Fruit fly (Drosophila melanogaster) whole organism, embryonic: ENCODE measurements around the gene intr.
A peak's percentile ranks its signal among the peaks of the same experiment; 100 is the strongest.

Experiments
- Bgb ChIP-seq: fragments of 200-800 bp; sonication (Bioruptor generic); IDR thresholded peaks from 2 replicates; pipeline ENCODE4 v1.3.6; 2022; ENCODE audit warnings: missing biosample characterization, missing genetic modification characterization; ENCODE audit not compliant: partially characterized antibody
- BtbVII ChIP-seq: fragments of 200-800 bp; sonication (Bioruptor generic); optimal IDR thresholded peaks from 3 replicates; lab custom pipeline; 2017; ENCODE audit warnings: missing biosample characterization, mild to moderate bottlenecking, missing genetic modification characterization
- Bteb2 ChIP-seq: fragments of 200-800 bp; sonication (Bioruptor generic); optimal IDR thresholded peaks from 2 replicates; lab custom pipeline; 2016; ENCODE audit warnings: missing biosample characterization, missing genetic modification characterization
- CG12219 ChIP-seq: fragments of 200-800 bp; sonication (Bioruptor generic); optimal IDR thresholded peaks from 3 replicates; lab custom pipeline; 2018; ENCODE audit warnings: missing biosample characterization, mild to moderate bottlenecking, missing genetic modification characterization
- CG12659 ChIP-seq: fragments of 200-800 bp; sonication (Bioruptor generic); optimal IDR thresholded peaks from 3 replicates; lab custom pipeline; 2017; ENCODE audit warnings: mild to moderate bottlenecking, missing biosample characterization, missing genetic modification reagents, missing genetic modification characterization
- CG13123 ChIP-seq: fragments of 200-800 bp; sonication (Bioruptor generic); optimal IDR thresholded peaks from 2 replicates; lab custom pipeline; 2016; ENCODE audit warnings: missing biosample characterization, missing genetic modification characterization
- CG13287 ChIP-seq: fragments of 200-800 bp; sonication (Bioruptor generic); IDR thresholded peaks from 2 replicates; pipeline ENCODE4 v1.3.6; 2022; ENCODE audit warnings: missing biosample characterization, missing genetic modification characterization; ENCODE audit not compliant: partially characterized antibody
- CG13624 ChIP-seq: fragments of 200-800 bp; sonication (Bioruptor generic); optimal IDR thresholded peaks from 2 replicates; lab custom pipeline; 2016; ENCODE audit warnings: missing biosample characterization, missing genetic modification characterization
- CG14441 ChIP-seq: fragments of 200-800 bp; sonication (Bioruptor generic); IDR thresholded peaks from 2 replicates; pipeline ENCODE4 v1.3.6; 2022; ENCODE audit warnings: missing biosample characterization, missing genetic modification characterization
- CG18619 ChIP-seq: fragments of 200-800 bp; sonication (Bioruptor generic); optimal IDR thresholded peaks from 3 replicates; lab custom pipeline; 2017; ENCODE audit warnings: missing biosample characterization, mild to moderate bottlenecking, missing genetic modification characterization
- CG2129 ChIP-seq: fragments of 200-800 bp; sonication (Bioruptor generic); IDR thresholded peaks from 2 replicates; pipeline ENCODE4 v1.3.6; 2022; ENCODE audit warnings: missing biosample characterization, missing genetic modification characterization; ENCODE audit not compliant: partially characterized antibody
- CG2678 ChIP-seq: fragments of 200-800 bp; sonication (Bioruptor generic); optimal IDR thresholded peaks from 3 replicates; lab custom pipeline; 2019; ENCODE audit warnings: missing biosample characterization, mild to moderate bottlenecking, missing genetic modification characterization, moderate library complexity
- CG31388 ChIP-seq: fragments of 200-800 bp; sonication (Bioruptor generic); optimal IDR thresholded peaks from 2 replicates; lab custom pipeline; 2016; ENCODE audit warnings: missing biosample characterization, missing genetic modification characterization
- CG3995 ChIP-seq: fragments of 200-800 bp; sonication (Bioruptor generic); optimal IDR thresholded peaks from 3 replicates; lab custom pipeline; 2016; ENCODE audit warnings: missing biosample characterization, missing genetic modification characterization
- CG6175 ChIP-seq: fragments of 200-800 bp; sonication (Bioruptor generic); IDR thresholded peaks from 3 replicates; pipeline ENCODE4 v1.3.6; 2022; ENCODE audit warnings: missing biosample characterization, missing genetic modification characterization
- CG8478 ChIP-seq: fragments of >200 bp; optimal IDR thresholded peaks from 2 replicates; lab custom pipeline; 2018
- Chrac-16 ChIP-seq: fragments of 200-800 bp; sonication (Bioruptor generic); optimal IDR thresholded peaks from 3 replicates; lab custom pipeline; 2016; ENCODE audit warnings: missing biosample characterization, missing genetic modification characterization
- Dfd ChIP-seq, 2 experiments: fragments of >200 bp; optimal IDR thresholded peaks; 2 replicates each; lab custom pipeline; 2017; ENCODE audit warnings: missing biosample characterization in 2 of 2, missing genetic modification characterization in 2 of 2
- Dip3 ChIP-seq: fragments of 200-800 bp; sonication (Bioruptor generic); optimal IDR thresholded peaks from 3 replicates; lab custom pipeline; 2016; ENCODE audit warnings: missing biosample characterization, missing genetic modification characterization
- Hmr ChIP-seq: fragments of 200-800 bp; sonication (Bioruptor generic); optimal IDR thresholded peaks from 3 replicates; lab custom pipeline; 2017; ENCODE audit warnings: mild to moderate bottlenecking, missing biosample characterization, missing genetic modification reagents, missing genetic modification characterization
- Hr51 ChIP-seq, 2 experiments: fragments of 200-800 bp; sonication (Bioruptor generic); optimal IDR thresholded peaks; 2 replicates in 1 of 2; 3 replicates in 1 of 2; lab custom pipeline; 2016 to 2018; ENCODE audit warnings: missing biosample characterization in 2 of 2, missing genetic modification characterization in 2 of 2, mild to moderate bottlenecking in 1 of 2, moderate library complexity in 1 of 2
- MESR4 ChIP-seq: fragments of 200-800 bp; sonication (Bioruptor generic); optimal IDR thresholded peaks from 2 replicates; lab custom pipeline; 2018; ENCODE audit warnings: missing biosample characterization, mild to moderate bottlenecking, missing genetic modification characterization, moderate library complexity
- NC2β ChIP-seq: fragments of 200-800 bp; sonication (Bioruptor generic); optimal IDR thresholded peaks from 2 replicates; lab custom pipeline; 2016; ENCODE audit warnings: missing biosample characterization, missing genetic modification characterization
- btn ChIP-seq: fragments of 200-800 bp; sonication (Bioruptor generic); optimal IDR thresholded peaks from 2 replicates; lab custom pipeline; 2016; ENCODE audit warnings: missing biosample characterization, missing genetic modification characterization
- cad ChIP-seq: fragments of >200 bp; optimal IDR thresholded peaks from 2 replicates; lab custom pipeline; 2017; ENCODE audit warnings: missing biosample characterization, missing genetic modification characterization
- cg ChIP-seq: fragments of 200-800 bp; sonication (Bioruptor generic); optimal IDR thresholded peaks from 3 replicates; lab custom pipeline; 2019; ENCODE audit warnings: missing biosample characterization, mild to moderate bottlenecking, missing genetic modification characterization, moderate library complexity
- corto ChIP-seq: fragments of 200-800 bp; sonication (Bioruptor generic); optimal IDR thresholded peaks from 2 replicates; lab custom pipeline; 2016; ENCODE audit warnings: missing biosample characterization, mild to moderate bottlenecking, missing genetic modification characterization, moderate library complexity
- crp ChIP-seq, 2 experiments: fragments of 200-800 bp; sonication (Bioruptor generic); optimal IDR thresholded peaks; 2 replicates in 1 of 2; 3 replicates in 1 of 2; lab custom pipeline; 2017; ENCODE audit warnings: missing biosample characterization in 2 of 2, missing genetic modification characterization in 2 of 2, mild to moderate bottlenecking in 1 of 2, moderate library complexity in 1 of 2
- dimm ChIP-seq: fragments of 200-800 bp; sonication (Bioruptor generic); IDR thresholded peaks from 2 replicates; pipeline ENCODE4 v1.3.6; 2022; ENCODE audit warnings: missing biosample characterization, missing genetic modification characterization
- ham ChIP-seq: fragments of 200-800 bp; sonication (Bioruptor generic); IDR thresholded peaks from 2 replicates; pipeline ENCODE4 v1.3.6; 2022; ENCODE audit warnings: missing biosample characterization, missing genetic modification characterization
- hb ChIP-seq: fragments of 200-800 bp; sonication (Bioruptor generic); IDR thresholded peaks from 3 replicates; pipeline ENCODE4 v1.3.6; 2022; ENCODE audit warnings: missing biosample characterization, missing genetic modification characterization; ENCODE audit not compliant: partially characterized antibody
- jumu ChIP-seq: fragments of 200-800 bp; sonication (Bioruptor generic); optimal IDR thresholded peaks from 3 replicates; lab custom pipeline; 2016; ENCODE audit warnings: missing biosample characterization, missing genetic modification characterization
- nmo ChIP-seq: fragments of 200-800 bp; sonication (Bioruptor generic); optimal IDR thresholded peaks from 2 replicates; lab custom pipeline; 2018; ENCODE audit warnings: missing biosample characterization, mild to moderate bottlenecking, missing genetic modification characterization, moderate library complexity
- org-1 ChIP-seq: fragments of 200-800 bp; sonication (Bioruptor generic); optimal IDR thresholded peaks from 2 replicates; lab custom pipeline; 2017; ENCODE audit warnings: missing biosample characterization, missing genetic modification characterization
- p53 ChIP-seq: fragments of 200-800 bp; sonication (Bioruptor generic); optimal IDR thresholded peaks from 2 replicates; lab custom pipeline; 2016; ENCODE audit warnings: missing biosample characterization, missing genetic modification characterization
- run ChIP-seq: fragments of 200-800 bp; sonication (Bioruptor generic); optimal IDR thresholded peaks from 3 replicates; lab custom pipeline; 2018; ENCODE audit warnings: missing biosample characterization, mild to moderate bottlenecking, missing genetic modification characterization
- sim ChIP-seq: fragments of 200-800 bp; sonication (Bioruptor generic); IDR thresholded peaks from 2 replicates; pipeline ENCODE4 v1.3.6; 2022; ENCODE audit warnings: missing biosample characterization, missing genetic modification characterization
- slp2 ChIP-seq: fragments of 200-800 bp; sonication (Bioruptor generic); optimal IDR thresholded peaks from 2 replicates; lab custom pipeline; 2016; ENCODE audit warnings: missing biosample characterization, missing genetic modification characterization
- tna ChIP-seq: fragments of 200-800 bp; sonication (Bioruptor generic); IDR thresholded peaks from 2 replicates; pipeline ENCODE4 v1.3.6; 2022; ENCODE audit warnings: missing biosample characterization, missing genetic modification characterization; ENCODE audit not compliant: partially characterized antibody
- twi ChIP-seq: fragments of 200-800 bp; optimal IDR thresholded peaks from 2 replicates; lab custom pipeline; 2019; ENCODE audit warnings: missing biosample characterization, mild to moderate bottlenecking, missing genetic modification characterization, moderate library complexity
- unc-4 ChIP-seq: fragments of 200-800 bp; sonication (Bioruptor generic); IDR thresholded peaks from 2 replicates; pipeline ENCODE4 v1.3.6; 2022; ENCODE audit warnings: missing biosample characterization, missing genetic modification characterization; ENCODE audit not compliant: partially characterized antibody
- wdn ChIP-seq: fragments of 200-800 bp; sonication (Bioruptor generic); IDR thresholded peaks from 2 replicates; pipeline ENCODE4 v1.3.6; 2022; ENCODE audit warnings: missing biosample characterization, missing genetic modification characterization
- yki ChIP-seq: fragments of >200 bp; optimal IDR thresholded peaks from 3 replicates; lab custom pipeline; 2018
- z ChIP-seq: fragments of 200-800 bp; sonication (Bioruptor generic); IDR thresholded peaks from 3 replicates; pipeline ENCODE4 v1.3.6; 2022; ENCODE audit warnings: missing biosample characterization, missing genetic modification characterization

The intr gene

dm6 chr3R:28830746-28831145, 40.4 kb downstream of the intr start (continued):
- no peak for TF ChIP-seq z (GFP tag; lab: Robert Waterston, UW)
- TF ChIP-seq dimm (GFP tag; lab: Robert Waterston, UW): no peak
- TF ChIP-seq NC2β (GFP tag; lab: Kevin White, UChicago): no peak
- no peak for TF ChIP-seq hb (GFP tag; lab: Robert Waterston, UW)
- no peak for TF ChIP-seq yki
- TF ChIP-seq Hr51 (GFP tag; optimal IDR thresholded peaks at IDR 0.05; lab: Kevin White, UChicago): peak in 1 of 2 experiments; percentile 47
- no peak for TF ChIP-seq sim
- TF ChIP-seq unc-4 (GFP tag; lab: Robert Waterston, UW): no peak
- no peak for TF ChIP-seq Dip3 (GFP tag; lab: Kevin White, UChicago)
- no peak for TF ChIP-seq Chrac-16 (GFP tag; lab: Kevin White, UChicago)
- no peak for TF ChIP-seq Bteb2
- TF ChIP-seq twi: no peak
- TF ChIP-seq org-1 (GFP tag; lab: Kevin White, UChicago): no peak
- no peak for TF ChIP-seq crp (GFP tag; optimal IDR thresholded peaks at IDR 0.05; lab: Kevin White, UChicago)
- TF ChIP-seq CG3995 (GFP tag; lab: Kevin White, UChicago): no peak
- TF ChIP-seq Dfd (GFP tag; optimal IDR thresholded peaks at IDR 0.05; lab: Kevin White, UChicago): no peak
- TF ChIP-seq CG18619 (GFP tag; lab: Kevin White, UChicago): no peak
- TF ChIP-seq jumu (GFP tag; lab: Kevin White, UChicago): no peak
- no peak for TF ChIP-seq slp2 (GFP tag; lab: Kevin White, UChicago)
- no peak for TF ChIP-seq p53 (GFP tag; lab: Kevin White, UChicago)
- no peak for TF ChIP-seq CG31388 (GFP tag; lab: Kevin White, UChicago)
- no peak for TF ChIP-seq btn (GFP tag; lab: Kevin White, UChicago)
- TF ChIP-seq BtbVII (GFP tag; lab: Kevin White, UChicago): no peak
- TF ChIP-seq CG2678 (tag; lab: Kevin White, UChicago): no peak
- TF ChIP-seq Bgb (GFP tag; lab: Robert Waterston, UW): no peak
- no peak for TF ChIP-seq CG6175
- TF ChIP-seq ham (GFP tag; lab: Robert Waterston, UW): no peak
- TF ChIP-seq run: no peak
- peak; percentile 9 for TF ChIP-seq Hmr (GFP tag; lab: Kevin White, UChicago)
- no peak for TF ChIP-seq CG12659 (GFP tag; lab: Kevin White, UChicago)
- TF ChIP-seq cad (GFP tag; lab: Kevin White, UChicago): no peak
- TF ChIP-seq CG8478 (lab: Kevin White, UChicago): no peak
- no peak for TF ChIP-seq CG2129 (GFP tag; lab: Robert Waterston, UW)
- TF ChIP-seq wdn (GFP tag; lab: Robert Waterston, UW): no peak
- TF ChIP-seq CG13287 (GFP tag; lab: Robert Waterston, UW): no peak
- no peak for TF ChIP-seq tna (GFP tag; lab: Robert Waterston, UW)
- TF ChIP-seq nmo (GFP tag; lab: Kevin White, UChicago): no peak
- TF ChIP-seq CG12219: no peak
- no peak for TF ChIP-seq CG13624 (GFP tag; lab: Kevin White, UChicago)
- no peak for TF ChIP-seq CG14441 (GFP tag; lab: Robert Waterston, UW)
- TF ChIP-seq CG13123 (GFP tag; lab: Kevin White, UChicago): no peak
- no peak for TF ChIP-seq cg (GFP tag; lab: Kevin White, UChicago)
- no peak for TF ChIP-seq MESR4 (GFP tag; lab: Kevin White, UChicago)
- TF ChIP-seq corto (GFP tag; lab: Kevin White, UChicago): no peak
